Worm (Caenorhabditis elegans): Measurements from ENCODE around the gene mig-2.

DNA sequence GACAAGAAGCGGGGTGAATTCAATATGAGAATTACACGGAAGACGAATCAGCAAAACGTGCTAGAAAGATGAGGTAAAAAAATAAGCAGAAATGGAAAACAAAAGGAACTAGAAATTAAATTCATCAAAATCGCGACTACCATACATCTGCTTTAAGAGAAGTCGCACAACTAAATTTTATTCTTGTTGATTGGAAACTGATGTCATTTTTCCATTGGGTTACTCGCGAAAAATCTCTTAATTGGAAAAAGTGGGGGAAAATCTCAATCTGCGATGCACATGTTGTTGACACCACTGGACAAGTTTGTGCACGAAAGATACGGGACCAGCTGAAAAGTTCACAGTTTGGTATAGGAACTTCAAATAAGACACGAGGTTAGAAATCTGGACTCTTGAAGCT, 48.5 kb downstream of the mig-2 start:
- TF ChIP-seq scrt-1 (GFP tag; IDR thresholded peaks at IDR 0.05) (no peak), B0310.2 (tag; optimal IDR thresholded peaks at IDR 0.05) (no peak), tbx-37 (GFP tag; conservative IDR thresholded peaks at IDR 0.05) (no peak), ama-1 (optimal IDR thresholded peaks at IDR 0.05) (no peak), sea-1 (GFP tag; conservative IDR thresholded peaks at IDR 0.05) (no peak), ceh-13 (GFP tag; optimal IDR thresholded peaks at IDR 0.05) (no peak), flt-1 (GFP tag; IDR thresholded peaks at IDR 0.05) (no peak), hmg-4 (GFP tag; optimal IDR thresholded peaks at IDR 0.05) (no peak)
